Worm (Caenorhabditis elegans): ENCODE results near the gene K09F5.6.

ce11 chrX:7681965-7682946, 36.8 kb upstream of the K09F5.6 start, which contains the start of gene unc-18:
- TF ChIP-seq pes-1 (GFP tag; IDR thresholded peaks at IDR 0.05) = no peak
- TF ChIP-seq ama-1 (optimal IDR thresholded peaks at IDR 0.05) = no peak
- TF ChIP-seq aly-1 (tag; optimal IDR thresholded peaks at IDR 0.05) = no peak
- TF ChIP-seq scrt-1 (GFP tag; IDR thresholded peaks at IDR 0.05) = no peak
- no peak for TF ChIP-seq hmg-4 (GFP tag; optimal IDR thresholded peaks at IDR 0.05)
- no peak for TF ChIP-seq hmbx-1 (tag; optimal IDR thresholded peaks at IDR 0.05)
- TF ChIP-seq hnd-1 (tag; optimal IDR thresholded peaks at IDR 0.05) = no peak
- no peak for TF ChIP-seq B0310.2 (tag; optimal IDR thresholded peaks at IDR 0.05)
- TF ChIP-seq sea-1 (GFP tag; conservative IDR thresholded peaks at IDR 0.05) = no peak
